Worm (Caenorhabditis elegans): Measurements from ENCODE around the gene egl-20.

- no peak for TF ChIP-seq hlh-30 (tag; optimal IDR thresholded peaks at IDR 0.05; ENCODE audit: insufficient read depth)
- TF ChIP-seq nfya-1 (tag; optimal IDR thresholded peaks at IDR 0.05): no peak
- no peak for TF ChIP-seq nhr-11 (tag; optimal IDR thresholded peaks at IDR 0.05)
- TF ChIP-seq dve-1 (tag; optimal IDR thresholded peaks at IDR 0.05): no peak
- no peak for TF ChIP-seq pqm-1 (tag; optimal IDR thresholded peaks at IDR 0.05)
- no peak for TF ChIP-seq ama-1 (optimal IDR thresholded peaks at IDR 0.05)
- no peak for TF ChIP-seq hlh-6 (tag; optimal IDR thresholded peaks at IDR 0.05)
- TF ChIP-seq unc-55 (GFP tag; optimal IDR thresholded peaks at IDR 0.05): no peak
- no peak for TF ChIP-seq tbx-7 (tag; optimal IDR thresholded peaks at IDR 0.05)
Observed at ce11 chrIV:9864778-9865177, 49.4 kb upstream of the egl-20 start, which contains the start of the genes K07F5.15 and K07F5.22.

Measured in whole organism, late embryonic.